Worm (Caenorhabditis elegans) whole organism, late embryonic: ENCODE data around the gene ref-1.

Experiments used
- F13H6.1 ChIP-seq: sonication (generic microtip); optimal IDR thresholded peaks from 2 replicates; lab custom pipeline; 2016; ENCODE audit warnings: missing genetic modification characterization, missing compliant biosample characterization
- K02D7.2 ChIP-seq: sonication (generic microtip); optimal IDR thresholded peaks from 2 replicates; lab custom pipeline; 2017; ENCODE audit warnings: mild to moderate bottlenecking, missing genetic modification characterization, missing compliant biosample characterization
- ama-1 ChIP-seq: fragments of 150-350 bp; optimal IDR thresholded peaks from 2 replicates; lab custom pipeline; 2014
- fkh-10 ChIP-seq: fragments of 150-350 bp; optimal IDR thresholded peaks from 2 replicates; lab custom pipeline; 2014; ENCODE audit warnings: missing biosample characterization, missing genetic modification reagents, missing genetic modification characterization
- gmeb-2 ChIP-seq: sonication (generic microtip); optimal IDR thresholded peaks from 2 replicates; lab custom pipeline; 2016; ENCODE audit warnings: missing genetic modification characterization, inconsistent platforms, missing compliant biosample characterization
- hlh-15 ChIP-seq: sonication (generic microtip); optimal IDR thresholded peaks from 2 replicates; lab custom pipeline; 2016; ENCODE audit warnings: missing genetic modification characterization, missing compliant biosample characterization
- hlh-30 ChIP-seq: sonication (generic microtip); optimal IDR thresholded peaks from 2 replicates; lab custom pipeline; 2017; ENCODE audit warnings: antibody characterized with exemption, missing genetic modification characterization, missing compliant biosample characterization; ENCODE audit not compliant: insufficient read depth
- hlh-8 ChIP-seq: sonication (generic microtip); optimal IDR thresholded peaks from 2 replicates; lab custom pipeline; 2016; ENCODE audit warnings: missing genotype, missing genetic modification characterization, missing compliant biosample characterization
- pha-4 ChIP-seq: fragments of 150-350 bp; optimal IDR thresholded peaks from 2 replicates; lab custom pipeline; 2018; ENCODE audit warnings: missing biosample characterization, missing genetic modification reagents, missing genetic modification characterization
- sdc-2 ChIP-seq: sonication (generic microtip); optimal IDR thresholded peaks from 2 replicates; lab custom pipeline; 2016; ENCODE audit warnings: missing genotype, missing genetic modification characterization, missing compliant biosample characterization
- sox-2 ChIP-seq: fragments of 200-800 bp; sonication (Bioruptor generic); IDR thresholded peaks from 2 replicates; pipeline ENCODE4 v1.3.6; 2022; ENCODE audit warnings: missing genetic modification reagents, missing genetic modification characterization, missing compliant biosample characterization
- unc-86 ChIP-seq: sonication (generic microtip); optimal IDR thresholded peaks from 2 replicates; lab custom pipeline; 2016; ENCODE audit warnings: missing genetic modification characterization, missing compliant biosample characterization

- TF ChIP-seq ama-1 (lab: Kevin White, UChicago) (no peak), gmeb-2 (no peak), pha-4 (tag; lab: Kevin White, UChicago) (no peak), sox-2 (GFP tag; lab: Robert Waterston, UW) (no peak), fkh-10 (GFP tag; lab: Kevin White, UChicago) (no peak), hlh-30 (tag; lab: Kevin White, UChicago) (no peak), F13H6.1 (tag; lab: Kevin White, UChicago) (no peak), K02D7.2 (tag; lab: Kevin White, UChicago) (no peak), unc-86 (tag; lab: Kevin White, UChicago) (no peak), hlh-15 (tag; lab: Kevin White, UChicago) (no peak), hlh-8 (tag; lab: Kevin White, UChicago) (no peak), sdc-2 (no peak)
Measured at ce11 chrII:10231874-10232273, 13.6 kb downstream of the ref-1 start.
